Worm (Caenorhabditis elegans): ENCODE data around the gene sucl-1.

Gene sucl-1

DNA sequence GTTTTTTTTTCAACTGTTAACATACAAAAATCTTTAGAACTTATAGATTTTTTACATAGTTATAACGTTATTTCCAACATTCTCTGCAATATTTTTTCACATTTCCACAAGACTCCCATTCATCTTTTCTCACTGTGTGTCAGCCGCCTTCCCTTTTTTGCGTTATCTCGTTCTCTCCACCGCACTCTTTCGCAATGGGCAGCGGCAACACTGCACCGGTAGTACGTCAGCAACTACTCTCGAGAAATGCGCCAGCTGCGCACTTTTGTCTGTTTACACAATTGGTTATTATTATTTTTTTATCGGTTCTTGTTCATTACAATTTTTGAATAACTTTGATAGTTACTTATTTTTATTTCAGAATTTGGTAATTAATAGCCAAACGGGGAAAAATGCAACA is 6.9 kb upstream of the sucl-1 start, which contains the start of gene C05G5.2 (continued):
- TF ChIP-seq sma-9 (GFP tag; optimal IDR thresholded peaks at IDR 0.05) (peak; percentile 93), sma-9 (tag; optimal IDR thresholded peaks at IDR 0.05) (no peak), nhr-21 (tag; optimal IDR thresholded peaks at IDR 0.05) (peak; percentile 85), egl-27 (tag; optimal IDR thresholded peaks at IDR 0.05) (peak; percentile 82), unc-39 (tag; optimal IDR thresholded peaks at IDR 0.05) (no peak), elt-3 (tag; optimal IDR thresholded peaks at IDR 0.05) (no peak), crh-2 (tag; optimal IDR thresholded peaks at IDR 0.05) (peak; percentile 95), nhr-25 (tag; optimal IDR thresholded peaks at IDR 0.05) (peak; percentile 91), gmeb-1 (tag; optimal IDR thresholded peaks at IDR 0.05) (peak; percentile 75), ztf-11 (tag; optimal IDR thresholded peaks at IDR 0.05) (peak; percentile 5), snpc-4 (tag; optimal IDR thresholded peaks at IDR 0.05) (peak; percentile 80), ceh-82 (tag; optimal IDR thresholded peaks at IDR 0.05) (peak; percentile 18), elt-1 (tag; optimal IDR thresholded peaks at IDR 0.05) (no peak), ztf-4 (tag; optimal IDR thresholded peaks at IDR 0.05) (peak; percentile 57), ztf-1 (GFP tag; conservative IDR thresholded peaks at IDR 0.05) (no peak), lin-13 (GFP tag; optimal IDR thresholded peaks at IDR 0.05) (peak; percentile 82), mab-5 (tag; optimal IDR thresholded peaks at IDR 0.05) (peak; percentile 67)

DNA sequence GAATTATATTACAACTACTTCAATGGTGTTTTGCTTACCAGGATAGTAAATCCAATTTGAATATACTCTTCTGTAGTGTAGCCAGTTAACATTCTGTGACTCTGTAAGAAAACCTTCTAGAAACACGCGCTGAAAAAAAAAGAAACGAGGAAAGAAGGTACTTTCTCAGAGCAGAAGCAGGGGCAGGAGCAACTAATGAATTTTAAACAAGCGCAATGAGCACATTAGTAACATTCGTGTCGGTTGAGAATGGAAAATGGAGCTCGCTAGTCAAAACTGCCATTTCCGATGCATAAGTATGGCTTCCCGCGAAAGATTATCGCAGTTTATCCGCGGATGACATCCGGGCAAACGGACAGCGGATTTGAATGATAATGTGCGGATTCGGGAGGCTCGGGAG is 1.9 kb upstream of the sucl-1 start, which contains the start of gene C05G5.3:
Gene C05G5.3, minus strand, starts transcription at position 101 of the 400 bp plus-strand sequence.
- no peak for TF ChIP-seq nhr-6 (tag; optimal IDR thresholded peaks at IDR 0.05)
- TF ChIP-seq aly-2 (tag; optimal IDR thresholded peaks at IDR 0.05) = no peak
- no peak for TF ChIP-seq mbf-1 (tag; optimal IDR thresholded peaks at IDR 0.05)

DNA sequence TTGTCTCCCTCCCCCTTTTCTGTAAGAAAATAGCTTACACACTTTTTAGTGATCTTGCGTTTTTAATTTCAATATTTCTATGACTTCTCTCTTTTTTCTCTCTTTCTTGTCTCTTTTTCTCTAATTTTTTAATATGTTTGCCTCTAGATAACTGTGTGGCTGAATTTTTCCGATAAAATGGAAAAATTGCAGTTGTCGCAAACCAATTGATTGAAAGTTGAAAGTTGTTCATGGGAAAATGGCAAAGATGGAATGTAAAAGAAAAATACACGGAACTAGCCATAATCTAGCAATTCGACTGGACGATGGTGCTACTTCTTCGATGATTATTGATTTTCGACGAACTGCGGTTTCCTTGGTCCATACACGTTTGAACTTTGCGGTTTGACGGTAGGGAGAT is 2.0 kb downstream of the sucl-1 start:
- TF ChIP-seq lsy-2 (tag; optimal IDR thresholded peaks at IDR 0.05) = no peak
- TF ChIP-seq mdl-1 (tag; optimal IDR thresholded peaks at IDR 0.05) = no peak
- TF ChIP-seq fos-1 (tag; optimal IDR thresholded peaks at IDR 0.05) = peak; percentile 21

- TF ChIP-seq nhr-12 (tag; optimal IDR thresholded peaks at IDR 0.05) (no peak), sma-3 (GFP tag; optimal IDR thresholded peaks at IDR 0.05) (no peak), zag-1 (tag; optimal IDR thresholded peaks at IDR 0.05) (no peak), ceh-82 (tag; optimal IDR thresholded peaks at IDR 0.05) (no peak), blmp-1 (tag; optimal IDR thresholded peaks at IDR 0.05; ENCODE audit: insufficient read depth) (no peak), nhr-11 (tag; optimal IDR thresholded peaks at IDR 0.05) (no peak), unc-55 (GFP tag; optimal IDR thresholded peaks at IDR 0.05) (no peak), snpc-4 (tag; optimal IDR thresholded peaks at IDR 0.05) (no peak), R02D3.7 (tag; optimal IDR thresholded peaks at IDR 0.05) (no peak), nhr-129 (tag; optimal IDR thresholded peaks at IDR 0.05) (no peak), dmd-4 (tag; optimal IDR thresholded peaks at IDR 0.05) (no peak), C34F6.9 (tag; optimal IDR thresholded peaks at IDR 0.05) (no peak), ama-1 (optimal IDR thresholded peaks at IDR 0.05) (no peak), alr-1 (tag; optimal IDR thresholded peaks at IDR 0.05) (no peak), ZK546.5 (tag; optimal IDR thresholded peaks at IDR 0.05) (no peak), ztf-4 (tag; optimal IDR thresholded peaks at IDR 0.05) (no peak), aly-2 (tag; optimal IDR thresholded peaks at IDR 0.05) (no peak), lin-39 (tag; optimal IDR thresholded peaks at IDR 0.05) (no peak), lin-11 (tag; optimal IDR thresholded peaks at IDR 0.05) (no peak), ztf-11 (tag; optimal IDR thresholded peaks at IDR 0.05) (no peak)
These were observed 2.8 kb downstream of the sucl-1 start for ce11 chrX:14756606-14757005.

DNA sequence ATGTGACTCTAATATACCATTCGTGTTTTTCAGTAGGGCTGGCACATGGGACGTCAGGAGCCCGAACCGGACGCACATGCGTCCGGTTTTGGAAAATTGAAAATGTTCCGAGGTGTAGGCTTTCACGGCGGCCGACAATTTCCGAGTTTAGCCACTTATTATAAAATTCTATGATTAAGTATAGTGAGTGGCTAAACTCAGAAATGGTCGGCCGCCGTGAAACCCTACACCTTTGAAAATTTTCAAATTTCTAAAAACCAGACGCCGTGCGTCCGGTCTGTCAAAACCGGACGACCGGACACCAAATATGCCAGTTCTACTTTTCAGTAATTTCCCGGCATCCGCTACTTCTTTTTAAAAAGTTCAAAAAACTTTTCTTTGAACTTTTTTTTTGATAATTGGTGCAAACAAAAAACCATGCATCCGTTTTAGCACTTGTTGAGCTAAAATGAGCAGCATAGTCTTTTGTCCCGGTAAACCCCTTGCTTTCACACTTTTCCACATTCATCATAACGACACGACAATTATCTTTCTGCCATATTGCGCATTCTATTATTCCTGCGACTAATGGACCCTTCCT is 3.9 kb downstream of the sucl-1 start:
- TF ChIP-seq lsy-2 (tag; optimal IDR thresholded peaks at IDR 0.05) = no peak
- TF ChIP-seq ztf-1 (GFP tag; conservative IDR thresholded peaks at IDR 0.05) = no peak
- no peak for TF ChIP-seq unc-55 (GFP tag; optimal IDR thresholded peaks at IDR 0.05)
- TF ChIP-seq R02D3.7 (tag; optimal IDR thresholded peaks at IDR 0.05) = no peak
